Worm (Caenorhabditis elegans) whole organism, young adult: ENCODE data around the gene eol-1.

ENCODE experiments used
- C17E4.6 ChIP-seq: fragments of 200-800 bp; sonication (Bioruptor generic); IDR thresholded peaks from 2 replicates; pipeline ENCODE4 v1.3.6; 2022; ENCODE audit warnings: missing genetic modification reagents, missing genetic modification characterization, missing compliant biosample characterization
- F55B11.4 ChIP-seq: sonication (generic microtip); optimal IDR thresholded peaks from 2 replicates; lab custom pipeline; 2016; ENCODE audit warnings: missing compliant biosample characterization, missing genetic modification characterization, borderline replicate concordance; ENCODE audit not compliant: insufficient read depth
- T26A5.8 ChIP-seq: sonication (generic microtip); optimal IDR thresholded peaks from 2 replicates; lab custom pipeline; 2016; ENCODE audit warnings: missing genetic modification characterization, missing compliant biosample characterization
- aptf-3 ChIP-seq: fragments of 200-800 bp; sonication (Bioruptor generic); IDR thresholded peaks from 2 replicates; pipeline ENCODE4 v1.3.6; 2022; ENCODE audit warnings: missing genetic modification characterization, missing compliant biosample characterization
- atf-7 ChIP-seq: sonication (generic microtip); optimal IDR thresholded peaks from 2 replicates; lab custom pipeline; 2017; ENCODE audit warnings: mild to moderate bottlenecking, missing genetic modification characterization, missing compliant biosample characterization
- cebp-1 ChIP-seq, 2 experiments: fragments of 200-800 bp in 1 of 2; sonication (Bioruptor generic) in 1 of 2; sonication (generic microtip) in 1 of 2; IDR thresholded peaks in 1 of 2; optimal IDR thresholded peaks in 1 of 2; 2 replicates each; pipeline versions ENCODE4 v1.3.6 to Lab custom; 2017 to 2022; ENCODE audit warnings: missing compliant biosample characterization in 2 of 2, missing genetic modification characterization in 2 of 2, mild to moderate bottlenecking in 1 of 2, missing genetic modification reagents in 1 of 2, moderate library complexity in 1 of 2
- ceh-100 ChIP-seq: fragments of 200-800 bp; sonication (Bioruptor generic); IDR thresholded peaks from 2 replicates; pipeline ENCODE4 v1.3.6; 2022; ENCODE audit warnings: missing genetic modification reagents, missing genetic modification characterization, missing compliant biosample characterization
- ceh-91 ChIP-seq: fragments of 200-800 bp; sonication (Bioruptor generic); IDR thresholded peaks from 2 replicates; pipeline ENCODE4 v1.3.6; 2022; ENCODE audit warnings: missing genetic modification reagents, missing genetic modification characterization, missing compliant biosample characterization
- egl-44 ChIP-seq: fragments of 200-800 bp; sonication (Bioruptor generic); IDR thresholded peaks from 2 replicates; pipeline ENCODE4 v1.3.6; 2022; ENCODE audit warnings: missing genetic modification reagents, missing genetic modification characterization, missing compliant biosample characterization
- ekl-4 ChIP-seq: fragments of 200-800 bp; sonication (Bioruptor generic); IDR thresholded peaks from 2 replicates; pipeline ENCODE4 v1.3.6; 2022; ENCODE audit warnings: missing genetic modification reagents, missing genetic modification characterization, missing compliant biosample characterization
- lin-35 ChIP-seq, 3 experiments: fragments of 150-350 bp in 2 of 3; sonication (generic microtip) in 1 of 3; optimal IDR thresholded peaks; 2 replicates each; lab custom pipeline; 2014 to 2018; ENCODE audit warnings: missing biosample characterization in 3 of 3, missing genetic modification characterization in 3 of 3, missing genetic modification reagents in 3 of 3
- lin-54 ChIP-seq: fragments of 200-800 bp; sonication (Bioruptor generic); optimal IDR thresholded peaks from 2 replicates; lab custom pipeline; 2018; ENCODE audit warnings: mild to moderate bottlenecking, missing genetic modification characterization, missing compliant biosample characterization
- lsl-1 ChIP-seq: fragments of 200-800 bp; sonication (Bioruptor generic); optimal IDR thresholded peaks from 2 replicates; lab custom pipeline; 2018; ENCODE audit warnings: mild to moderate bottlenecking, missing genetic modification characterization, moderate library complexity, missing compliant biosample characterization
- lsy-27 ChIP-seq: sonication (generic microtip); optimal IDR thresholded peaks from 2 replicates; lab custom pipeline; 2017; ENCODE audit warnings: missing genetic modification characterization, mild to moderate bottlenecking, missing compliant biosample characterization, antibody characterized with exemption, missing genotype, borderline replicate concordance; ENCODE audit not compliant: insufficient read depth
- mxl-1 ChIP-seq: sonication (generic microtip); optimal IDR thresholded peaks from 2 replicates; lab custom pipeline; 2016; ENCODE audit warnings: missing genetic modification characterization, missing compliant biosample characterization
- nhr-179 ChIP-seq: sonication (generic microtip); optimal IDR thresholded peaks from 2 replicates; lab custom pipeline; 2016; ENCODE audit warnings: mild to moderate bottlenecking, missing genetic modification characterization, missing compliant biosample characterization
- nhr-80 ChIP-seq: sonication (generic microtip); optimal IDR thresholded peaks from 2 replicates; lab custom pipeline; 2016; ENCODE audit warnings: missing genetic modification characterization, missing compliant biosample characterization
- rcor-1 ChIP-seq: fragments of 200-800 bp; sonication (Bioruptor generic); IDR thresholded peaks from 2 replicates; pipeline ENCODE4 v1.3.6; 2022; ENCODE audit warnings: missing genetic modification reagents, missing genetic modification characterization, missing compliant biosample characterization
- rec-8 ChIP-seq, 2 experiments: sonication (generic microtip); optimal IDR thresholded peaks; 2 replicates each; lab custom pipeline; 2016; ENCODE audit warnings: mild to moderate bottlenecking in 2 of 2, missing genetic modification characterization in 2 of 2, missing genetic modification reagents in 2 of 2, missing genotype in 2 of 2, missing biosample characterization in 1 of 2, missing compliant biosample characterization in 1 of 2, moderate library complexity in 1 of 2
- repo-1 ChIP-seq: sonication (generic microtip); optimal IDR thresholded peaks from 2 replicates; lab custom pipeline; 2017; ENCODE audit warnings: mild to moderate bottlenecking, missing genetic modification characterization, missing compliant biosample characterization
- sdz-38 ChIP-seq: sonication (generic microtip); optimal IDR thresholded peaks from 2 replicates; lab custom pipeline; 2016; ENCODE audit warnings: missing genotype, missing genetic modification characterization, missing compliant biosample characterization
- snpc-1.3 ChIP-seq: sonication (generic microtip); optimal IDR thresholded peaks from 2 replicates; lab custom pipeline; 2017; ENCODE audit warnings: missing genetic modification characterization, mild to moderate bottlenecking, missing compliant biosample characterization, antibody characterized with exemption, moderate library complexity, missing genotype, missing genetic modification reagents; ENCODE audit not compliant: insufficient read depth
- snpc-4 ChIP-seq, 5 experiments: fragments of 150-350 bp in 1 of 5; sonication (generic microtip) in 4 of 5; optimal IDR thresholded peaks; 2 replicates each; lab custom pipeline; 2014 to 2018; ENCODE audit warnings: missing genetic modification characterization in 5 of 5, missing biosample characterization in 3 of 5, antibody characterized with exemption in 2 of 5, mild to moderate bottlenecking in 2 of 5, missing compliant biosample characterization in 2 of 5, missing genotype in 2 of 5, moderate library complexity in 2 of 5, missing genetic modification reagents in 1 of 5
- tbx-9 ChIP-seq: sonication (generic microtip); optimal IDR thresholded peaks from 2 replicates; lab custom pipeline; 2016; ENCODE audit warnings: borderline replicate concordance, missing genetic modification characterization, inconsistent platforms, missing compliant biosample characterization
- zfh-2 ChIP-seq: fragments of 200-800 bp; sonication (Bioruptor generic); conservative IDR thresholded peaks from 2 replicates; pipeline ENCODE4 v1.3.6; 2022; ENCODE audit warnings: missing genetic modification reagents, missing genetic modification characterization, missing compliant biosample characterization
- ztf-25 ChIP-seq: fragments of 200-800 bp; sonication (Bioruptor generic); IDR thresholded peaks from 2 replicates; pipeline ENCODE4 v1.3.6; 2022; ENCODE audit warnings: missing genetic modification reagents, missing genetic modification characterization, missing compliant biosample characterization
- ztf-28 ChIP-seq: fragments of 200-800 bp; sonication (Bioruptor generic); IDR thresholded peaks from 2 replicates; pipeline ENCODE4 v1.3.6; 2022; ENCODE audit warnings: missing genetic modification reagents, missing genetic modification characterization, missing compliant biosample characterization

The eol-1 gene

ce11 chrV:14008353-14008859 lies 27.7 kb upstream of the eol-1 start (continued):
- TF ChIP-seq lin-54, result peak; percentile 43
- no peak for TF ChIP-seq lsl-1
- TF ChIP-seq aptf-3 (GFP tag; lab: Robert Waterston, UW), result no peak
- TF ChIP-seq ztf-28 (GFP tag; lab: Robert Waterston, UW), result no peak
- peak; percentile 77 for TF ChIP-seq repo-1 (tag; lab: Kevin White, UChicago)
- peak; percentile 40; the same call in 1 of the 2 replicates for TF ChIP-seq ekl-4 (GFP tag; lab: Robert Waterston, UW)
- TF ChIP-seq, all 124 proteins: peak for 43

- TF ChIP-seq zfh-2 (GFP tag; lab: Robert Waterston, UW), result 0 out of 2 replicates have a peak, but pooled peaks have one; percentile 16
- no peak for TF ChIP-seq ceh-100 (GFP tag; lab: Robert Waterston, UW)
These were observed 26.1 kb upstream of the eol-1 start for ce11 chrV:14006819-14007218.

- TF ChIP-seq F55B11.4 (tag; lab: Kevin White, UChicago), result no peak
- no peak for TF ChIP-seq ceh-91 (GFP tag; lab: Robert Waterston, UW)
- TF ChIP-seq tbx-9, result no peak
- no peak for TF ChIP-seq C17E4.6 (GFP tag; lab: Robert Waterston, UW)
- no peak for TF ChIP-seq snpc-1.3 (tag; lab: Kevin White, UChicago)
- no peak for TF ChIP-seq lin-35 (GFP tag; optimal IDR thresholded peaks at IDR 0.05; lab: Kevin White, UChicago)
- no peak for TF ChIP-seq sdz-38 (tag; lab: Kevin White, UChicago)
- TF ChIP-seq T26A5.8 (tag; lab: Kevin White, UChicago), result no peak
- TF ChIP-seq rcor-1 (GFP tag; lab: Robert Waterston, UW), result no peak
- TF ChIP-seq mxl-1 (tag; lab: Kevin White, UChicago), result no peak
- no peak for TF ChIP-seq egl-44 (GFP tag; lab: Robert Waterston, UW)
- TF ChIP-seq rec-8 (tag; optimal IDR thresholded peaks at IDR 0.05; lab: Kevin White, UChicago), result no peak
- TF ChIP-seq snpc-4 (GFP tag; optimal IDR thresholded peaks at IDR 0.05; lab: Kevin White, UChicago), result no peak
- no peak for TF ChIP-seq snpc-4 (tag; optimal IDR thresholded peaks at IDR 0.05; lab: Kevin White, UChicago)
- no peak for TF ChIP-seq atf-7
- no peak for TF ChIP-seq nhr-80
- no peak for TF ChIP-seq nhr-179 (tag; lab: Kevin White, UChicago)
- no peak for TF ChIP-seq lsy-27 (tag; lab: Kevin White, UChicago)
These were observed 25.1 kb upstream of the eol-1 start, which contains the start of gene ric-7 for ce11 chrV:14005812-14006211. ric-7 (minus strand) TSS chrV:14005912.

ce11 chrV:14004342-14004741 lies 23.6 kb upstream of the eol-1 start:
- TF ChIP-seq cebp-1 (GFP tag; IDR thresholded peaks at IDR 0.05; lab: Robert Waterston, UW) (no peak), cebp-1 (tag; optimal IDR thresholded peaks at IDR 0.05; lab: Kevin White, UChicago) (peak; percentile 42), ztf-25 (no peak)

- TF ChIP-seq zfh-2 (GFP tag; lab: Robert Waterston, UW) (peak; percentile 21; the same call in 1 of the 2 replicates), cebp-1 (GFP tag; IDR thresholded peaks at IDR 0.05; lab: Robert Waterston, UW) (no peak), cebp-1 (tag; optimal IDR thresholded peaks at IDR 0.05; lab: Kevin White, UChicago) (peak; percentile 17), rcor-1 (GFP tag; lab: Robert Waterston, UW) (no peak)
These were observed 23.0 kb upstream of the eol-1 start for ce11 chrV:14003587-14004156.
